Worm (Caenorhabditis elegans): Measurements from ENCODE around the gene nlp-21.

- TF ChIP-seq ref-1 (GFP tag; conservative IDR thresholded peaks at IDR 0.05) (no peak), ztf-23 (GFP tag; IDR thresholded peaks at IDR 0.05) (no peak), T22C8.4 (GFP tag; IDR thresholded peaks at IDR 0.05) (no peak), flt-1 (GFP tag; IDR thresholded peaks at IDR 0.05) (no peak), tab-1 (GFP tag; IDR thresholded peaks at IDR 0.05) (no peak), klf-2 (GFP tag; conservative IDR thresholded peaks at IDR 0.05) (no peak)
Measured at ce11 chrIII:11380555-11380954, 12.5 kb downstream of the nlp-21 start.
